Worm (Caenorhabditis elegans): ENCODE results near the gene str-115.

DNA sequence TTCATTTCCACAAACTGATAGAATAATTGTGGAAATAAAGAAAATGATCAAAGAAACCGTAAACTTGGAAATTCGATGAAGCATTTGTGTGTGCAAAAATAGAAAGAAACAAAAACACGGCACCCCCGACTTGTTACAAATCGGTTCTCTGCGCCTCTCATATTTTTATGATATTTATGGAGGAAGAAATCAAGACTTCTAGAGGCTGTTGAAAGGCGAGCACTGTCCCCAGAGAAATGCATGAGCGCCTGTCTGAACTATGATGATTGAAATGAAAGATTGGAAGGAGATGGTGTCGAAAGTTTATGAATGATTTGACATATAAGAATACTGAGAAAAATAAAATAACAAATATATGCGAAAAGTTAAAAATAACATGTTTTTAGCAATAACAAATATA, 10.0 kb upstream of the str-115 start, which contains the start of gene lgc-36:
- TF ChIP-seq dpl-1 (GFP tag; optimal IDR thresholded peaks at IDR 0.05) (no peak), lin-35 (GFP tag; optimal IDR thresholded peaks at IDR 0.05) (no peak), ceh-8 (GFP tag; optimal IDR thresholded peaks at IDR 0.05) (no peak)
